Worm (Caenorhabditis elegans) whole organism, L3 larva: ENCODE measurements around the gene C54F6.19.

Experiments used
- nhr-12 ChIP-seq: fragments of 150-350 bp; optimal IDR thresholded peaks from 2 replicates; lab custom pipeline; 2014; ENCODE audit warnings: missing biosample characterization, missing genetic modification characterization
- pha-4 ChIP-seq: fragments of 150-350 bp; optimal IDR thresholded peaks from 2 replicates; lab custom pipeline; 2014; ENCODE audit warnings: missing biosample characterization, missing genetic modification reagents, missing genetic modification characterization
- skn-1 ChIP-seq: fragments of 150-350 bp; optimal IDR thresholded peaks from 2 replicates; lab custom pipeline; 2014; ENCODE audit warnings: missing biosample characterization, missing genetic modification characterization
- unc-39 ChIP-seq: sonication (generic microtip); optimal IDR thresholded peaks from 4 replicates; lab custom pipeline; 2017; ENCODE audit warnings: missing biosample characterization, missing genetic modification characterization

ce11 chrV:7528816-7529215 lies 16.5 kb upstream of the C54F6.19 start, which contains the start of gene C54F6.5:
- TF ChIP-seq nhr-12 = no peak
- no peak for TF ChIP-seq skn-1 (tag; lab: Kevin White, UChicago)
- TF ChIP-seq unc-39 (tag; lab: Kevin White, UChicago) = no peak
- no peak for TF ChIP-seq pha-4 (tag; lab: Kevin White, UChicago)
